Worm (Caenorhabditis elegans) whole organism, late embryonic: Measurements from ENCODE around the gene ZK632.4.

Experiments used
- ceh-31 ChIP-seq: sonication (generic microtip); optimal IDR thresholded peaks from 2 replicates; lab custom pipeline; 2016; ENCODE audit warnings: missing genetic modification characterization, missing compliant biosample characterization
- dve-1 ChIP-seq: sonication (generic microtip); optimal IDR thresholded peaks from 2 replicates; lab custom pipeline; 2017; ENCODE audit warnings: antibody characterized with exemption, mild to moderate bottlenecking, missing genetic modification characterization, missing compliant biosample characterization
- fkh-10 ChIP-seq: fragments of 150-350 bp; optimal IDR thresholded peaks from 2 replicates; lab custom pipeline; 2014; ENCODE audit warnings: missing biosample characterization, missing genetic modification reagents, missing genetic modification characterization
- npax-4 ChIP-seq: sonication (generic microtip); optimal IDR thresholded peaks from 2 replicates; lab custom pipeline; 2016; ENCODE audit warnings: missing genetic modification characterization, missing compliant biosample characterization
- odd-2 ChIP-seq: sonication (generic microtip); optimal IDR thresholded peaks from 2 replicates; lab custom pipeline; 2017; ENCODE audit warnings: antibody characterized with exemption, mild to moderate bottlenecking, missing genetic modification characterization, missing compliant biosample characterization
- pag-3 ChIP-seq: sonication (generic microtip); optimal IDR thresholded peaks from 2 replicates; lab custom pipeline; 2016; ENCODE audit warnings: missing compliant biosample characterization, missing genetic modification characterization, borderline replicate concordance
- pha-4 ChIP-seq: fragments of 150-350 bp; optimal IDR thresholded peaks from 2 replicates; lab custom pipeline; 2018; ENCODE audit warnings: missing biosample characterization, missing genetic modification reagents, missing genetic modification characterization
- unc-3 ChIP-seq, 2 experiments: fragments of 200-800 bp in 1 of 2; sonication (Bioruptor generic) in 1 of 2; sonication (generic microtip) in 1 of 2; conservative IDR thresholded peaks in 1 of 2; optimal IDR thresholded peaks in 1 of 2; 2 replicates each; pipeline versions ENCODE4 v1.3.6 to Lab custom; 2016 to 2022; ENCODE audit warnings: missing compliant biosample characterization in 2 of 2, missing genetic modification characterization in 2 of 2, missing genetic modification reagents in 1 of 2

DNA sequence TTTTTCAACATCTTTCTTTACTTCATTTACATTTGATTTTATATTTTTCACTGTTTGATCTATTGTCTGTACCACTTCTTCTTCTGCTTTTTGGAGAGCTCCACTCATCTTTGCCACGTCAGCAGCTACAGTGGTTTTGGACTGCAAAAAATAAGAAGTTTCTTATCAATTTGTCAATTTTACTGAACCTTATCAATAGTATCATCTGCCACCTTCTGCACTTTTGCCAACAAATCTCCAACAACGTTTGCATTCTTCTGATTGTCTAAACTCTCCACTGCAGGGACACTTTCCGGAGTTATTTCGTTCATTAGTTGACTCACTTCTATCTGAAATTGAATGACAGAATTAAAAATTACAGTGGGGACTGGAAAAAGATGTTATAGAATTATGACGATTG, 20.5 kb downstream of the ZK632.4 start:
- TF ChIP-seq fkh-10 (GFP tag; lab: Kevin White, UChicago) (no peak), pha-4 (tag; lab: Kevin White, UChicago) (no peak), npax-4 (tag; lab: Kevin White, UChicago) (no peak), pag-3 (tag; lab: Kevin White, UChicago) (no peak), dve-1 (no peak), odd-2 (tag; lab: Kevin White, UChicago) (no peak), unc-3 (GFP tag; conservative IDR thresholded peaks at IDR 0.05; lab: Robert Waterston, UW) (no peak), unc-3 (tag; optimal IDR thresholded peaks at IDR 0.05; lab: Kevin White, UChicago) (no peak), ceh-31 (tag; lab: Kevin White, UChicago) (no peak)
